Worm (Caenorhabditis elegans) whole organism, young adult: ENCODE results near the gene rgef-1.

Experiments
- B0035.1 ChIP-seq: sonication (generic microtip); optimal IDR thresholded peaks from 2 replicates; lab custom pipeline; 2016; ENCODE audit warnings: missing genetic modification characterization, mild to moderate bottlenecking, missing compliant biosample characterization, missing genotype, missing genetic modification reagents
- C06A6.2 ChIP-seq: fragments of 200-800 bp; sonication (Bioruptor generic); conservative IDR thresholded peaks from 2 replicates; pipeline ENCODE4 v1.3.6; 2022; ENCODE audit warnings: missing genetic modification characterization, missing compliant biosample characterization
- F10E7.11 ChIP-seq: sonication (generic microtip); optimal IDR thresholded peaks from 2 replicates; lab custom pipeline; 2017; ENCODE audit warnings: mild to moderate bottlenecking, missing genetic modification characterization, moderate library complexity, missing compliant biosample characterization
- F22D6.2 ChIP-seq: sonication (generic microtip); optimal IDR thresholded peaks from 2 replicates; lab custom pipeline; 2016; ENCODE audit warnings: mild to moderate bottlenecking, missing genetic modification characterization, missing compliant biosample characterization
- F33H1.4 ChIP-seq: fragments of 200-800 bp; sonication (Bioruptor generic); IDR thresholded peaks from 2 replicates; pipeline ENCODE4 v1.3.6; 2022; ENCODE audit warnings: missing genetic modification reagents, missing genetic modification characterization, missing compliant biosample characterization
- F39B2.1 ChIP-seq: fragments of 200-800 bp; sonication (Bioruptor generic); IDR thresholded peaks from 2 replicates; pipeline ENCODE4 v1.3.6; 2022; ENCODE audit warnings: missing genetic modification reagents, missing genetic modification characterization, missing compliant biosample characterization
- F52B5.7 ChIP-seq: sonication (generic microtip); optimal IDR thresholded peaks from 2 replicates; lab custom pipeline; 2016; ENCODE audit warnings: mild to moderate bottlenecking, missing genetic modification characterization, missing compliant biosample characterization
- F57A8.1 ChIP-seq: fragments of 200-800 bp; sonication (Bioruptor generic); optimal IDR thresholded peaks from 2 replicates; lab custom pipeline; 2018; ENCODE audit warnings: mild to moderate bottlenecking, missing genetic modification characterization, moderate library complexity, missing compliant biosample characterization
- T26A5.8 ChIP-seq: sonication (generic microtip); optimal IDR thresholded peaks from 2 replicates; lab custom pipeline; 2016; ENCODE audit warnings: missing genetic modification characterization, missing compliant biosample characterization
- Y53F4B.3 ChIP-seq: fragments of 200-800 bp; sonication (Bioruptor generic); IDR thresholded peaks from 2 replicates; pipeline ENCODE4 v1.3.6; 2022; ENCODE audit warnings: missing genetic modification reagents, missing genetic modification characterization, missing compliant biosample characterization
- Y53G8AR.9 ChIP-seq: fragments of 200-800 bp; sonication (Bioruptor generic); conservative IDR thresholded peaks from 2 replicates; pipeline ENCODE4 v1.3.6; 2022; ENCODE audit warnings: missing genetic modification reagents, missing genetic modification characterization, missing compliant biosample characterization
- Y56A3A.18 ChIP-seq: fragments of 200-800 bp; sonication (Bioruptor generic); IDR thresholded peaks from 2 replicates; pipeline ENCODE4 v1.3.6; 2022; ENCODE audit warnings: missing genetic modification reagents, missing genetic modification characterization, missing compliant biosample characterization
- Y95B8A.8 ChIP-seq: fragments of 200-800 bp; sonication (Bioruptor generic); IDR thresholded peaks from 2 replicates; pipeline ENCODE4 v1.3.6; 2022; ENCODE audit warnings: missing genetic modification reagents, missing genetic modification characterization, missing compliant biosample characterization
- ZK185.1 ChIP-seq: sonication (generic microtip); optimal IDR thresholded peaks from 2 replicates; lab custom pipeline; 2016; ENCODE audit warnings: mild to moderate bottlenecking, missing genetic modification characterization, missing compliant biosample characterization; ENCODE audit not compliant: poor library complexity, severe bottlenecking
- atf-7 ChIP-seq: sonication (generic microtip); optimal IDR thresholded peaks from 2 replicates; lab custom pipeline; 2017; ENCODE audit warnings: mild to moderate bottlenecking, missing genetic modification characterization, missing compliant biosample characterization
- bed-1 ChIP-seq: fragments of 200-800 bp; sonication (Bioruptor generic); IDR thresholded peaks from 2 replicates; pipeline ENCODE4 v1.3.6; 2022; ENCODE audit warnings: missing genetic modification reagents, missing genetic modification characterization, missing compliant biosample characterization
- ceh-27 ChIP-seq: fragments of 200-800 bp; sonication (Bioruptor generic); optimal IDR thresholded peaks from 2 replicates; lab custom pipeline; 2018; ENCODE audit warnings: mild to moderate bottlenecking, missing genetic modification characterization, moderate library complexity, missing compliant biosample characterization
- die-1 ChIP-seq: sonication (generic microtip); optimal IDR thresholded peaks from 2 replicates; lab custom pipeline; 2016; ENCODE audit warnings: missing genotype, mild to moderate bottlenecking, missing genetic modification characterization, missing compliant biosample characterization
- dpl-1 ChIP-seq: fragments of 150-350 bp; optimal IDR thresholded peaks from 2 replicates; lab custom pipeline; 2014; ENCODE audit warnings: missing biosample characterization, missing genetic modification reagents, missing genetic modification characterization
- egrh-3 ChIP-seq: fragments of 200-800 bp; sonication (Bioruptor generic); IDR thresholded peaks from 2 replicates; pipeline ENCODE4 v1.3.6; 2022; ENCODE audit warnings: missing genetic modification reagents, missing genetic modification characterization, missing compliant biosample characterization
- him-1 ChIP-seq: sonication (generic microtip); optimal IDR thresholded peaks from 2 replicates; lab custom pipeline; 2016; ENCODE audit warnings: missing genotype, missing genetic modification reagents, missing genetic modification characterization, missing compliant biosample characterization
- let-526 ChIP-seq: fragments of 200-800 bp; sonication (Bioruptor generic); IDR thresholded peaks from 2 replicates; pipeline ENCODE4 v1.3.6; 2022; ENCODE audit warnings: missing genetic modification reagents, missing genetic modification characterization, missing compliant biosample characterization
- lin-26 ChIP-seq: fragments of 200-800 bp; sonication (Bioruptor generic); IDR thresholded peaks from 2 replicates; pipeline ENCODE4 v1.3.6; 2022; ENCODE audit warnings: missing genetic modification reagents, missing genetic modification characterization, missing compliant biosample characterization
- lin-40 ChIP-seq: sonication (generic microtip); optimal IDR thresholded peaks from 2 replicates; lab custom pipeline; 2016; ENCODE audit warnings: missing genetic modification characterization, mild to moderate bottlenecking, missing compliant biosample characterization, missing genotype, missing genetic modification reagents
- madf-10 ChIP-seq: sonication (generic microtip); optimal IDR thresholded peaks from 2 replicates; lab custom pipeline; 2016; ENCODE audit warnings: mild to moderate bottlenecking, missing genetic modification characterization, missing compliant biosample characterization
- madf-8 ChIP-seq: fragments of 200-800 bp; sonication (Bioruptor generic); conservative IDR thresholded peaks from 2 replicates; pipeline ENCODE4 v1.3.6; 2022; ENCODE audit warnings: missing genetic modification reagents, missing genetic modification characterization, missing compliant biosample characterization
- mes-4 ChIP-seq: sonication (generic microtip); optimal IDR thresholded peaks from 2 replicates; lab custom pipeline; 2016; ENCODE audit warnings: missing genotype, missing genetic modification characterization, missing compliant biosample characterization
- mxl-1 ChIP-seq: sonication (generic microtip); optimal IDR thresholded peaks from 2 replicates; lab custom pipeline; 2016; ENCODE audit warnings: missing genetic modification characterization, missing compliant biosample characterization
- nhr-120 ChIP-seq: fragments of 200-800 bp; sonication (Bioruptor generic); IDR thresholded peaks from 2 replicates; pipeline ENCODE4 v1.3.6; 2022; ENCODE audit warnings: missing genetic modification characterization, missing compliant biosample characterization
- nhr-80 ChIP-seq: sonication (generic microtip); optimal IDR thresholded peaks from 2 replicates; lab custom pipeline; 2016; ENCODE audit warnings: missing genetic modification characterization, missing compliant biosample characterization
- nhr-90 ChIP-seq: sonication (generic microtip); optimal IDR thresholded peaks from 2 replicates; lab custom pipeline; 2016; ENCODE audit warnings: missing genotype, mild to moderate bottlenecking, missing genetic modification characterization, missing compliant biosample characterization
- pha-4 ChIP-seq: fragments of 150-350 bp; sonication (generic microtip); optimal IDR thresholded peaks from 2 replicates; lab custom pipeline; 2014; ENCODE audit warnings: missing biosample characterization, missing genetic modification reagents, missing genetic modification characterization
- rec-8 ChIP-seq, 2 experiments: sonication (generic microtip); optimal IDR thresholded peaks; 2 replicates each; lab custom pipeline; 2016; ENCODE audit warnings: mild to moderate bottlenecking in 2 of 2, missing genetic modification characterization in 2 of 2, missing genetic modification reagents in 2 of 2, missing genotype in 2 of 2, missing biosample characterization in 1 of 2, missing compliant biosample characterization in 1 of 2, moderate library complexity in 1 of 2
- sdz-38 ChIP-seq: sonication (generic microtip); optimal IDR thresholded peaks from 2 replicates; lab custom pipeline; 2016; ENCODE audit warnings: missing genotype, missing genetic modification characterization, missing compliant biosample characterization
- snpc-1.1 ChIP-seq: sonication (generic microtip); optimal IDR thresholded peaks from 2 replicates; lab custom pipeline; 2017; ENCODE audit warnings: missing genetic modification characterization, mild to moderate bottlenecking, missing compliant biosample characterization, antibody characterized with exemption, moderate library complexity, missing genotype, missing genetic modification reagents; ENCODE audit not compliant: insufficient read depth
- snpc-4 ChIP-seq, 5 experiments: fragments of 150-350 bp in 1 of 5; sonication (generic microtip) in 4 of 5; optimal IDR thresholded peaks; 2 replicates each; lab custom pipeline; 2014 to 2018; ENCODE audit warnings: missing genetic modification characterization in 5 of 5, missing biosample characterization in 3 of 5, antibody characterized with exemption in 2 of 5, mild to moderate bottlenecking in 2 of 5, missing compliant biosample characterization in 2 of 5, missing genotype in 2 of 5, moderate library complexity in 2 of 5, missing genetic modification reagents in 1 of 5
- somi-1 ChIP-seq: fragments of 200-800 bp; sonication (Bioruptor generic); optimal IDR thresholded peaks from 2 replicates; lab custom pipeline; 2018; ENCODE audit warnings: mild to moderate bottlenecking, missing genetic modification characterization, missing compliant biosample characterization
- sptf-2 ChIP-seq: fragments of 200-800 bp; sonication (Bioruptor generic); optimal IDR thresholded peaks from 2 replicates; lab custom pipeline; 2018; ENCODE audit warnings: mild to moderate bottlenecking, missing genetic modification characterization, missing compliant biosample characterization
- zim-3 ChIP-seq: sonication (generic microtip); optimal IDR thresholded peaks from 2 replicates; lab custom pipeline; 2017; ENCODE audit warnings: mild to moderate bottlenecking, missing genetic modification characterization, moderate library complexity, missing compliant biosample characterization
- ztf-26 ChIP-seq: sonication (generic microtip); optimal IDR thresholded peaks from 2 replicates; lab custom pipeline; 2017; ENCODE audit warnings: missing genetic modification characterization, missing compliant biosample characterization

Gene rgef-1

DNA sequence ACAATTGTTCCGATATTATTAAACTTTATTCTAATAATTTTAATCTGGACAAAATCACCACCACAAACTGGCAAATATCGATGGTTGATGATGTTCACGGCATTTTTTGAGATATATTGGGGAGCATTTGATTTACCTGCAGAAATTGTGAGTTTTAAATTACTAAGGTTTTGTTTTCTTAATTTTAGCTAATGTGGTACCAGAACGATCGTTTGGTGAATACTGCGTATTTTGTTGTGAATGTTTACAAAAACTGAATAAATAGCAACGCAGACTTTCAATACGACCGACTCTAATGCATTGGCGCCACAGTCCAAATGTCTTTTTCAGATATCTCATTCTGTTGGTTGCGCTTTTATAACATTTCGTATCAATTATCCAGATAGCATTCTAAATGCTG, 39.8 kb downstream of the rgef-1 start:
- TF ChIP-seq snpc-4 (GFP tag; optimal IDR thresholded peaks at IDR 0.05; lab: Kevin White, UChicago) (no peak), snpc-4 (tag; optimal IDR thresholded peaks at IDR 0.05; lab: Kevin White, UChicago) (no peak), B0035.1 (tag; lab: Kevin White, UChicago) (no peak), F33H1.4 (GFP tag; lab: Robert Waterston, UW) (no peak), pha-4 (tag; lab: Kevin White, UChicago) (no peak), sptf-2 (GFP tag; lab: Kevin White, UChicago) (no peak), ceh-27 (no peak), T26A5.8 (tag; lab: Kevin White, UChicago) (no peak), atf-7 (tag; lab: Kevin White, UChicago) (no peak), dpl-1 (GFP tag; lab: Kevin White, UChicago) (no peak), nhr-120 (no peak), mxl-1 (tag; lab: Kevin White, UChicago) (no peak), F39B2.1 (GFP tag; lab: Robert Waterston, UW) (no peak), zim-3 (tag; lab: Kevin White, UChicago) (no peak), Y95B8A.8 (no peak), Y53F4B.3 (GFP tag; lab: Robert Waterston, UW) (no peak), ZK185.1 (tag; lab: Kevin White, UChicago) (no peak), mes-4 (tag; lab: Kevin White, UChicago) (no peak), madf-8 (no peak), nhr-90 (no peak)

DNA sequence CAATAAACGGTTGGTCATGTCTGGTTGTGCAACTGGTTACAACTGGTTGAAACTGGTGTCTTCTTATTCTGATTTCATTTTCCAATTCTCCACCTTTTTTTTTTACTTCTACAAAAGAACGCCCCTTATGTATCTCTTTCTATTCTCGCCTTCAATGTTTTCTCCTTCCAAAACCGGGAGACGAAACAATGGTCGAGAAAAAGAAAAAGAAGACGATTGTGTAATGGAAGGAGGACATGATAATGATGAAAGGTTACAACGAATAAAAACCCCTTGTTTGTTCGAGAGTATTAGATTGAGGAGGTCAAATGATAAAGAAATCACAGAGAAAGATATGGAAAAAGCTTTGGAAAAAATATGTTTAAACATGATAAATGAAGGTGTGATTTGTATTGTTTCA, 42.6 kb downstream of the rgef-1 start, which contains the start of gene C50F4.8:
Gene C50F4.8 (minus strand): TSS at position 28 of the 400 bp plus-strand sequence.
- TF ChIP-seq him-1 (tag; lab: Kevin White, UChicago): no peak
- TF ChIP-seq sdz-38 (tag; lab: Kevin White, UChicago): no peak
- TF ChIP-seq Y53G8AR.9 (GFP tag; lab: Robert Waterston, UW): no peak

DNA sequence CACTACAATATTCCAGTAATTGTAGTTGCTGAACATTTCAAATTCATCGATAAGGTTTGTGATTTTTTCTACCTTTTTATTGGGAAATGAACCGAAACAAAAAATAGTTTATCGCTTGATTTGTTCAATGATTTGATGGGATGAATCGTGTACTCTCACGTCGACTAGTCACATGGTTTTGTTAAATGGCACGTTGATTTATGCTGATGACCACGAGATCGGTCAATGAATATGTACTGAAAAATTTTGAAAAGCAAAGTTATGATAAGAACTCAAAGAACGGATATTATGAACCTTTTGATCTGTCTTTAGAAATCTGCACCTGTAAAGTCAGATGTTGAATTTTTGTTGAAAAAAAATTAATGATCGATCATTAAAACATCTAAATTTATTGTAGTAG, 45.2 kb downstream of the rgef-1 start:
- TF ChIP-seq die-1 (tag; lab: Kevin White, UChicago) (peak; percentile 1), C06A6.2 (GFP tag; lab: Robert Waterston, UW) (peak; percentile 43; the same call in 1 of the 2 replicates), F57A8.1 (GFP tag; lab: Kevin White, UChicago) (no peak), nhr-80 (tag; lab: Kevin White, UChicago) (peak; percentile 15), nhr-90 (no peak), egrh-3 (GFP tag; lab: Robert Waterston, UW) (no peak), F52B5.7 (tag; lab: Kevin White, UChicago) (no peak), dpl-1 (GFP tag; lab: Kevin White, UChicago) (no peak), lin-26 (GFP tag; lab: Robert Waterston, UW) (peak; percentile 65; the same call in 1 of the 2 replicates), lin-40 (tag; lab: Kevin White, UChicago) (peak; percentile 45), snpc-1.1 (tag; lab: Kevin White, UChicago) (no peak), F10E7.11 (no peak), let-526 (GFP tag; lab: Robert Waterston, UW) (no peak), bed-1 (no peak), F22D6.2 (tag; lab: Kevin White, UChicago) (peak; percentile 82), ztf-26 (tag; lab: Kevin White, UChicago) (peak; percentile 89), madf-10 (tag; lab: Kevin White, UChicago) (no peak), somi-1 (GFP tag; lab: Kevin White, UChicago) (peak; percentile 78), Y56A3A.18 (GFP tag; lab: Robert Waterston, UW) (0 out of 2 replicates have a peak, but pooled peaks have one; percentile 33), rec-8 (tag; optimal IDR thresholded peaks at IDR 0.05; lab: Kevin White, UChicago) (no peak)
- TF ChIP-seq, all 124 proteins: peak for 9
